Fruit fly (Drosophila melanogaster): ENCODE measurements around the gene CG15296.

CG15296 gene

DNA sequence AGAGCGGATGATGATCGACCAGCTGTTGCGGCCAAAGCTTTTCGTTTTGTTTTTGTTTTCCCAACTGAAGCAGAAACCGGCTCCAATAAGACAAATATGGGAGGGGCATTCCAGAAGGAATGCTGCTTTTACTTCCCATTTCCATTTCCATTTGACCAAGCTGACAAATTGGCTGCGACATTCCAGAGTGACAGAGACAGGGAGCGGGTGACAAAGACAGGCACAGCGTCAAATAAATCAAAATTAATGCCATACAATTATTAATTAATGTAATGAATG, 18.6 kb downstream of the CG15296 start:
- no peak for TF ChIP-seq fd96Ca (GFP tag; IDR thresholded peaks at IDR 0.05)

DNA sequence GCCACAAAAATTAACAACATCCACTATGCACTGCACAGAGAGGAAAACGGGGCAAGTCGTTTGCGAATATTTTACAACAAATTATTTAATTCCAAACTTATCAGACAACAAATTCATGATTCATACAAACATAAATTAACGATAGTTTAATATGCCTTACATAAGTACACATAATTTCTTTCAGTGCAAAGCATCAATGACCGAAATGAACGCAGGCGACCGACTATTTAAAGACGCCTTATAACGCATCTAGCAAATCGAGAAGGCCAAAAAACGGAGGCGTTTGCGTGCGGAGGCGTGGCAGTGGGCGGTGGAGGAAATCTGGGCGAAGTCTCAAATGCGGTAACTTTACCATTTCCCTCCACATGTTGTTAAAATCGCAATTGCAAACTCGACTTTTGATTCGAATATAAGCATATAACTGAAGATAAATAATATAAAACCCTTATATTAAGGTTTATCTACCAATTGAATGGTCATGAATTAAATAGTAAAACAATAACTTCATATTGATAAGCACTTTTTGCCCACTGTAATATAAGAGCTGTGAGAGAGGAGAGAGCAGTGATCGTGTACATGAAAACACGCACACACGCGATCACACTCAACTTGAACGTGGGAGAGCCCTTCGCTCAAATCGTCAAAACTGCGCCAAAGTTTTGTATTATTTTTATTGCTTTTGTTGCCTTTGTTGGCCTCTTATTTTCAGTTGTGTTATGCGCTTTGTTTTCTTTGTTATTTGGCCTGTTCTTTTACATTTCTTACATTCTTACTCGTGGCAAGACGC, 19.1 kb downstream of the CG15296 start:
- peak; percentile 92 for TF ChIP-seq Pif1A (GFP tag; optimal IDR thresholded peaks at IDR 0.05)
- peak; percentile 90 for TF ChIP-seq CG12605 (GFP tag; IDR thresholded peaks at IDR 0.05)
- TF ChIP-seq CG32121 (GFP tag; IDR thresholded peaks at IDR 0.05) = peak; percentile 96
- peak; percentile 86 for TF ChIP-seq CG17806 (tag; optimal IDR thresholded peaks at IDR 0.05)
- TF ChIP-seq CG4496 (GFP tag; IDR thresholded peaks at IDR 0.05) = peak; percentile 98
- TF ChIP-seq Snoo (tag; optimal IDR thresholded peaks at IDR 0.05) = peak; percentile 90
- TF ChIP-seq EcR (GFP tag; optimal IDR thresholded peaks at IDR 0.05) = peak; percentile 9
- peak; percentile 87 for TF ChIP-seq CG8159 (tag; optimal IDR thresholded peaks at IDR 0.05)
- peak; percentile 76 for TF ChIP-seq CG10348 (GFP tag; IDR thresholded peaks at IDR 0.05)
- peak; percentile 51 for TF ChIP-seq gl (tag; optimal IDR thresholded peaks at IDR 0.05)
- peak; percentile 83 for TF ChIP-seq CG15710 (tag; optimal IDR thresholded peaks at IDR 0.05)
- TF ChIP-seq rn (GFP tag; IDR thresholded peaks at IDR 0.05) = peak; percentile 83
- TF ChIP-seq fd96Ca (GFP tag; IDR thresholded peaks at IDR 0.05) = peak; percentile 96
- peak; percentile 93 for TF ChIP-seq CG8301 (tag; optimal IDR thresholded peaks at IDR 0.05)
- peak; percentile 68 for TF ChIP-seq D1 (tag; optimal IDR thresholded peaks at IDR 0.05)
- peak; percentile 90 for TF ChIP-seq Pif1B (GFP tag; optimal IDR thresholded peaks at IDR 0.05)
- peak; percentile 30 for TF ChIP-seq CG13204 (GFP tag; optimal IDR thresholded peaks at IDR 0.05)
- peak; percentile 95 for TF ChIP-seq CG14655 (GFP tag; optimal IDR thresholded peaks at IDR 0.05)
- peak; percentile 87 for TF ChIP-seq CG34367 (tag; optimal IDR thresholded peaks at IDR 0.05)
- peak; percentile 97 for TF ChIP-seq Ets98B (GFP tag; IDR thresholded peaks at IDR 0.05)
- TF ChIP-seq CG9948 (tag; optimal IDR thresholded peaks at IDR 0.05) = peak; percentile 87

DNA sequence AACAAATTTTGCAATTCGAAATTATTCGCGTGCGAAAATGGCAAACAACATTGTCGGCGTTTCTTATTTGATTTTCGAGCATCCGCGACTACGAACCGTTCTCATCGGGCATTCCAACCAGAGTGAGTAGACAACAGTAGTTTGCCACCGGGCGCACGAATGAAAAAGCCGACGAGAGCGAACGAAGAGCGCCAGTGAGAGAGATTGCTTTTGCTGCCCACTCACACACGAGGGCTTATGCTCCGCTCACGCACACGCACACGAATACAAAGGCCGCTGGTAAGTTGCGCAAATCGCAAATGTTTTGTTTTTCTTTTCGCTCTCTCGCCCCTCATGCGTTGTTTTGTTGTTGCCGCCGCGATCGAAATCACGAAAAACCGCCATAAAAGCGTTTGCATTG, 19.8 kb downstream of the CG15296 start:
- TF ChIP-seq EcR (GFP tag; optimal IDR thresholded peaks at IDR 0.05) = peak; percentile 26
- no peak for TF ChIP-seq CG14655 (GFP tag; optimal IDR thresholded peaks at IDR 0.05)
- no peak for TF ChIP-seq D1 (tag; optimal IDR thresholded peaks at IDR 0.05)
- TF ChIP-seq CG10348 (GFP tag; IDR thresholded peaks at IDR 0.05) = no peak
- TF ChIP-seq CG15710 (tag; optimal IDR thresholded peaks at IDR 0.05) = no peak
- no peak for TF ChIP-seq CG12605 (GFP tag; IDR thresholded peaks at IDR 0.05)
- peak; percentile 42 for TF ChIP-seq gl (tag; optimal IDR thresholded peaks at IDR 0.05)
- TF ChIP-seq Pif1B (GFP tag; optimal IDR thresholded peaks at IDR 0.05) = no peak
- no peak for TF ChIP-seq rn (GFP tag; IDR thresholded peaks at IDR 0.05)
- TF ChIP-seq CG13204 (GFP tag; optimal IDR thresholded peaks at IDR 0.05) = peak; percentile 59
- TF ChIP-seq fd96Ca (GFP tag; IDR thresholded peaks at IDR 0.05) = no peak
- no peak for TF ChIP-seq CG4496 (GFP tag; IDR thresholded peaks at IDR 0.05)

dm6 chrX:10546034-10546433, 20.4 kb downstream of the CG15296 start:
- TF ChIP-seq Snoo (tag; optimal IDR thresholded peaks at IDR 0.05) = no peak
- TF ChIP-seq CG12605 (GFP tag; IDR thresholded peaks at IDR 0.05) = no peak
- no peak for TF ChIP-seq CG17806 (tag; optimal IDR thresholded peaks at IDR 0.05)

DNA sequence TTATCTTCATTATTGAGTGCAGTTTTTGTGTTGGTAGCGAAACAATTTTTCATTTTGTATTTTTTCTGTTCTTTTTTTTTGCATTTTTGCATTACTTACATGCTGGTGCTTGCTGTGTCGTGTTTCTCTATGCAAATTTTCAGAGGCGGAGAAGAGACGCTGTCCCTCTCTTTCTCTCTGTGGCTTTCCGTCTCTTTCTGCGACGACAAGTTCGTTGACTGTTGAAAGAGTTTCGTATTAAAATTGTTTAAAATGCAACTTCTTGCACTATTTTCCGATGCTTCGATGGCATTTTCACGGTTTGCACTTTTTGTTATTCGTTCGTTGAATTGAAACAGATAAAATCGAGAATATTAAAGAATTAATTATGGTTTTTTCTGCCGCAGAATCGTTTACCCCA, 22.1 kb downstream of the CG15296 start:
- TF ChIP-seq CG4496 (GFP tag; IDR thresholded peaks at IDR 0.05) (no peak), CG10348 (GFP tag; IDR thresholded peaks at IDR 0.05) (no peak), D1 (tag; optimal IDR thresholded peaks at IDR 0.05) (no peak), CG15710 (tag; optimal IDR thresholded peaks at IDR 0.05) (no peak), EcR (GFP tag; optimal IDR thresholded peaks at IDR 0.05) (peak; percentile 76), rn (GFP tag; IDR thresholded peaks at IDR 0.05) (no peak), gl (tag; optimal IDR thresholded peaks at IDR 0.05) (no peak), Snoo (tag; optimal IDR thresholded peaks at IDR 0.05) (no peak)

- TF ChIP-seq CG14655 (GFP tag; optimal IDR thresholded peaks at IDR 0.05) (peak; percentile 0), CG17806 (tag; optimal IDR thresholded peaks at IDR 0.05) (peak; percentile 21), CG8159 (tag; optimal IDR thresholded peaks at IDR 0.05) (peak; percentile 29), CG12605 (GFP tag; IDR thresholded peaks at IDR 0.05) (no peak), CG4496 (GFP tag; IDR thresholded peaks at IDR 0.05) (peak; percentile 33; the same call in 1 of the 3 replicates), rn (GFP tag; IDR thresholded peaks at IDR 0.05) (no peak), Ets98B (GFP tag; IDR thresholded peaks at IDR 0.05) (peak; percentile 13; the same call in 1 of the 2 replicates)
Observed at dm6 chrX:10543303-10543702, 23.1 kb downstream of the CG15296 start.

DNA sequence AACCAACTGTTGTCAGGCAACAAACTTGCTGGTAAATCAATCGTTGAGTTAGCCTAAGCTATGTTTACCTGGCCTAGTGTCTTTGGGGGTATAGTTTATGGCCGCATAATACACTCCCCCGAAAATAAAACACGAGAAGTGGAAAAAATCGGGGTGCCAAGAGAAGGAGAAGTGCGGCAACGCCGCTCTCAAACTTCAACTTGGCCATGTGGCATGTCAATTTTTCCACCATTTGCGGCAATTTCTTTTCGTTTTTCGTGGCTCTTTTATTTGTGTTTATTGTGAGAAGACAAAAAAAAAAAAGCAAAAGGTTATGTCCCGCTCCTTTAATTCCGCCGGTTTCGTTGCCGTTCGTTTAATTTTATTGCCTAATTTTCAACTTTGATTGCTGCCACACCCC, 25.9 kb downstream of the CG15296 start:
- no peak for TF ChIP-seq Snoo (tag; optimal IDR thresholded peaks at IDR 0.05)
- TF ChIP-seq CG4496 (GFP tag; IDR thresholded peaks at IDR 0.05) = no peak
- no peak for TF ChIP-seq D1 (tag; optimal IDR thresholded peaks at IDR 0.05)
- TF ChIP-seq Pif1B (GFP tag; optimal IDR thresholded peaks at IDR 0.05) = no peak
- TF ChIP-seq CG14655 (GFP tag; optimal IDR thresholded peaks at IDR 0.05) = no peak
- no peak for TF ChIP-seq CG15710 (tag; optimal IDR thresholded peaks at IDR 0.05)
- TF ChIP-seq CG17806 (tag; optimal IDR thresholded peaks at IDR 0.05) = no peak
- TF ChIP-seq CG10348 (GFP tag; IDR thresholded peaks at IDR 0.05) = no peak
- no peak for TF ChIP-seq gl (tag; optimal IDR thresholded peaks at IDR 0.05)
- no peak for TF ChIP-seq fd96Ca (GFP tag; IDR thresholded peaks at IDR 0.05)
- TF ChIP-seq Pif1A (GFP tag; optimal IDR thresholded peaks at IDR 0.05) = no peak
- TF ChIP-seq CG13204 (GFP tag; optimal IDR thresholded peaks at IDR 0.05) = no peak
- no peak for TF ChIP-seq CG32121 (GFP tag; IDR thresholded peaks at IDR 0.05)
- no peak for TF ChIP-seq CG12605 (GFP tag; IDR thresholded peaks at IDR 0.05)
- TF ChIP-seq Ets98B (GFP tag; IDR thresholded peaks at IDR 0.05) = no peak
- no peak for TF ChIP-seq rn (GFP tag; IDR thresholded peaks at IDR 0.05)

Measured in whole organism, pupa.